Worm (Caenorhabditis elegans) whole organism, L4/young adult: ENCODE measurements around the gene srtx-1.

Source experiments
- W03F9.2 ChIP-seq: fragments of 150-350 bp; optimal IDR thresholded peaks from 2 replicates; lab custom pipeline; 2014; ENCODE audit warnings: missing biosample characterization, missing genetic modification characterization
- him-1 ChIP-seq: sonication (generic microtip); optimal IDR thresholded peaks from 2 replicates; lab custom pipeline; 2016; ENCODE audit warnings: missing genotype, missing genetic modification reagents, missing genetic modification characterization, missing compliant biosample characterization

- TF ChIP-seq him-1 (tag; lab: Kevin White, UChicago) (no peak), W03F9.2 (tag; lab: Kevin White, UChicago) (no peak)
Measured at ce11 chrIV:7418818-7419217, 2.2 kb upstream of the srtx-1 start, which contains the start of gene B0496.6.
